Fruit fly (Drosophila melanogaster): ENCODE results near the gene PGRP-LB.

Gene PGRP-LB

DNA sequence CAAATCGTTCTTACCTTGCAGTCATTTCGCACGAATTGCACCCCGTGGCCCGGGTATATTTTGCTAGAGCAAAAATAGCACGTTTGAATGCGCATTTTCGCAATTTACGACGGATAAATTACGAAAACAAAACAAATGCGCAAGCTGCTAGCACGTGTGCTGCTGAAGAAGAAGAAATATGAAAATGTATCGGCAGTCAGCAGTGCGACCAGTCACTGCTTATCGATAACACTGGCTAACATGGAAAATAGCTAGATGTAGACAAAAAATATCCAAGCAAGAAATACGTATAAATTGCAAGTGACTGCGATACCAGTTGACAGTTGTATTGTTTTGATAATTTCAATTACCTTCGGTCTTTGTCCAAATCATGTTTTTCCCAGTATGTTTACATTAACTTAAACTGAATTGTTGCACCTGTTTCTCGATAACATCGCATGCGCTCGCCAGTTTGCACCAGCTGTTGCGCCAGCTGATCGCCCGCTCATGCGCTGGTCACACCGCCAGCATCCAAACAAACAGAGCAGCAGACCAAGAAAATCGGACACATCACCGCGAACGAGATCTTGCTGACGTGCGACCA lies 28.9 kb downstream of the PGRP-LB start, which contains the start of the genes RpL24-like and CG5276 (continued):
- TF ChIP-seq CG16813 (GFP tag; IDR thresholded peaks at IDR 0.05; ENCODE audit: partially characterized antibody) = peak; percentile 65
- no peak for TF ChIP-seq CG4360 (GFP tag; IDR thresholded peaks at IDR 0.05)
- TF ChIP-seq lola (GFP tag; optimal IDR thresholded peaks at IDR 0.05) = peak in 1 of 3 experiments; percentile 20
- peak; percentile 90 for TF ChIP-seq pzg (GFP tag; optimal IDR thresholded peaks at IDR 0.05)
- TF ChIP-seq CG1233 (GFP tag; optimal IDR thresholded peaks at IDR 0.05) = peak; percentile 35
- TF ChIP-seq Neu2 (GFP tag; optimal IDR thresholded peaks at IDR 0.05; ENCODE audit: borderline replicate concordance) = peak; percentile 25
- no peak for TF ChIP-seq Nf-YC (tag; optimal IDR thresholded peaks at IDR 0.05)
- TF ChIP-seq fd3F (GFP tag; optimal IDR thresholded peaks at IDR 0.05) = no peak
- TF ChIP-seq chinmo (GFP tag; IDR thresholded peaks at IDR 0.05; ENCODE audit: partially characterized antibody) = 0 out of 4 replicates have a peak, but pooled peaks have one; percentile 60
- no peak for TF ChIP-seq tin (GFP tag; optimal IDR thresholded peaks at IDR 0.05)
- TF ChIP-seq CG10267 (tag; optimal IDR thresholded peaks at IDR 0.05) = peak; percentile 60

DNA sequence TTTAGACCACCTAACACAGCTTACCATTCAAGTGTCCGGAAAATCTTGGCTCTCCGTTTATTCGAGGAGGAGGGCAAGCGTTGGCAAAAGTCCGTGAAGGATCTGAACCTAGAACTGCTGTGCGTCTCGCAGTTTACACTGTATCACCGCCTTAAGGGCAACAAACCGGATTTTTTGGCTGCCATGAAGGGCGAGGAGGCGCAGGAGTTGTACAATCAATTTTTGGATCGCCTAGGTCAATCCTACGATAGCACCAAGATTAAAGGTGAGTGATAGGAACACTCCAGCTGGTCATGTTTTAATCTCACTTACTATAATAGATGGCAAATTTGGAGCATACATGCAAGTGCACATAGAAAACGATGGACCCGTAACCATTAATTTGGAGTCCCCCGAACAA lies 30.0 kb downstream of the PGRP-LB start:
- TF ChIP-seq Ets65A (GFP tag) = peak; percentile 58
- TF ChIP-seq CG16815 (GFP tag; optimal IDR thresholded peaks at IDR 0.05) = no peak

DNA sequence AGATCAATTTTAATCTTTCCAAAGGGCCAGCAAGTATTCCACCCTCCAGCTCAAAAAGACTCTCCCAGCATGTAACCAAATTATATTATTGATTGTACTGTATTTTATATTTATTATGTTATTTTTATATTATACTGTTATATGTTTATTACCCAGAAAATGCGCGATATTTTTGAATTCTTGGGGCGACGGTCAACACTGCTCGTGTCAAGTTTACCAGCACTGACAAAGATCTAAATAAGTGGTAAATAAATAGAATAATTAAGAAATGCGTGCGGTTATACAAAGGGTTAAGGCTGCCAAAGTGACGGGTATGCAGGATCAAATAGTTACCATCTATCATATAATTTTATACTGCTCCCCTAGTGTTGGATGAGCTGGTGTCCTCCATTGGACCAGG lies 30.5 kb downstream of the PGRP-LB start, which contains the start of gene Dtd:
TSS of gene Dtd (plus strand) at position 248 of the 400 bp plus-strand sequence.
- TF ChIP-seq MBD-R2 (GFP tag; IDR thresholded peaks at IDR 0.05) (peak; percentile 41; the same call in 1 of the 2 replicates), B-H2 (GFP tag; optimal IDR thresholded peaks at IDR 0.05) (peak; percentile 28), Taf1 (GFP tag; IDR thresholded peaks at IDR 0.05) (peak; percentile 16; the same call in 1 of the 2 replicates), gsb (GFP tag; IDR thresholded peaks at IDR 0.05) (no peak), CG2120 (GFP tag; optimal IDR thresholded peaks at IDR 0.05) (peak; percentile 30), Med (GFP tag) (peak; percentile 71), pzg (GFP tag; optimal IDR thresholded peaks at IDR 0.05) (peak; percentile 25), E2f2 (GFP tag; IDR thresholded peaks at IDR 0.05) (peak; percentile 86), chinmo (GFP tag; IDR thresholded peaks at IDR 0.05; ENCODE audit: partially characterized antibody) (0 out of 4 replicates have a peak, but pooled peaks have one; percentile 22), Fer1 (GFP tag; optimal IDR thresholded peaks at IDR 0.05) (peak; percentile 21), HmgZ (tag; optimal IDR thresholded peaks at IDR 0.05) (peak; percentile 24), Dp (GFP tag; optimal IDR thresholded peaks at IDR 0.05) (peak; percentile 85), MESR4 (GFP tag; optimal IDR thresholded peaks at IDR 0.05) (peak; percentile 27), sob (GFP tag; IDR thresholded peaks at IDR 0.05) (0 out of 2 replicates have a peak, but pooled peaks have one; percentile 8), CG2712 (tag; optimal IDR thresholded peaks at IDR 0.05) (no peak), YL-1 (GFP tag; optimal IDR thresholded peaks at IDR 0.05) (peak; percentile 7), HLH3B (GFP tag; IDR thresholded peaks at IDR 0.05) (no peak), CG15514 (GFP tag; optimal IDR thresholded peaks at IDR 0.05) (peak; percentile 1), CG11085 (GFP tag; IDR thresholded peaks at IDR 0.05) (no peak), lilli (GFP tag; optimal IDR thresholded peaks at IDR 0.05) (peak; percentile 16), CG12659 (GFP tag; optimal IDR thresholded peaks at IDR 0.05) (peak; percentile 24), CG8290 (GFP tag; optimal IDR thresholded peaks at IDR 0.05) (no peak), CG8290 (tag; optimal IDR thresholded peaks at IDR 0.05) (no peak), CG10267 (tag; optimal IDR thresholded peaks at IDR 0.05) (peak; percentile 73), HLH4C (GFP tag; IDR thresholded peaks at IDR 0.05; ENCODE audit: partially characterized antibody) (0 out of 3 replicates have a peak, but pooled peaks have one; percentile 24)
